Fruit fly (Drosophila melanogaster): ENCODE data around the gene Gk1.

Gene Gk1

DNA sequence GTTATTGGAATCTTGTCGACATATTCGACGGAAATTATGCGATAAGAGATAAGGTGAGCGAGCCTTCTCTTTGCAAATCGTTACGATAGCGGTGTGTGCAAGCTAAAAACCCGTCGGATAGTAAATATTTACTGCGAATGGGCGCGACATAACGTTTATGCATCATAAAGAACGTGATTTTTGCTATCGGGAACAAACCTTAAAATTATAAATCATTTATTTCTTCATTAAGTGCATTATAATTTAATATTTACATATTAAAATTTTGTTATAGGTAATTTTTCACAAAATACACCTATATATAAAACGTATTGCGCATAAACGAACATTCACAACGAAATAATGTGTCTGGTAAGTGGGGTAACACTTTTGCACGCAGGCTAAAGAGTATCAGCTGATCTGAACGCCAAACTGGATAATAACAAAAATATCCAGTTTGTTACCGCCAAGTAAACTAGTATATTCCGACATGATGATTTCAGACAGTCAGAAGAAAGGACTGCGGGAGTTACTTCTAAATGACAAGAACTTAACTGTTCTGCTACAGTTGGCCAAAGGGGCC lies at the start of gene Gk1, which contains the start of gene CG13876:
TSS of gene Gk1 (minus strand) at position 122 of the 562 bp plus-strand sequence.
TSS of gene CG13876 (plus strand) at position 412 of the 562 bp plus-strand sequence.
- no peak for TF ChIP-seq tai (GFP tag; optimal IDR thresholded peaks at IDR 0.05)
- TF ChIP-seq CG32264 (GFP tag; optimal IDR thresholded peaks at IDR 0.05), result peak; percentile 52
- peak; percentile 94 for TF ChIP-seq h (GFP tag; optimal IDR thresholded peaks at IDR 0.05)
- TF ChIP-seq ey (GFP tag; optimal IDR thresholded peaks at IDR 0.05), result peak; percentile 84
- no peak for TF ChIP-seq Vsx2 (GFP tag; optimal IDR thresholded peaks at IDR 0.05; ENCODE audit: partially characterized antibody)
- no peak for TF ChIP-seq Abd-B (GFP tag; optimal IDR thresholded peaks at IDR 0.05)
- no peak for TF ChIP-seq usp (GFP tag; optimal IDR thresholded peaks at IDR 0.05)
- no peak for TF ChIP-seq jim (GFP tag; optimal IDR thresholded peaks at IDR 0.05)
- TF ChIP-seq Sp1 (GFP tag; optimal IDR thresholded peaks at IDR 0.05), result peak; percentile 98
- TF ChIP-seq Hr78 (GFP tag; optimal IDR thresholded peaks at IDR 0.05), result no peak
- peak; percentile 95 for TF ChIP-seq fru (GFP tag; optimal IDR thresholded peaks at IDR 0.05)
- no peak for TF ChIP-seq woc (GFP tag; optimal IDR thresholded peaks at IDR 0.05)
- TF ChIP-seq Myc (optimal IDR thresholded peaks at IDR 0.05), result peak; percentile 6
- TF ChIP-seq sage (GFP tag; optimal IDR thresholded peaks at IDR 0.05), result no peak
- TF ChIP-seq pan (optimal IDR thresholded peaks at IDR 0.05), result no peak
- peak in 1 of 2 experiments; percentile 97 for TF ChIP-seq foxo (GFP tag; optimal IDR thresholded peaks at IDR 0.05)
- TF ChIP-seq Mio (GFP tag; optimal IDR thresholded peaks at IDR 0.05), result no peak
- TF ChIP-seq dl (GFP tag; optimal IDR thresholded peaks at IDR 0.05; ENCODE audit: insufficient read depth in 1 of 2, partially characterized antibody in 2 of 2), result no peak
- TF ChIP-seq CG9705 (GFP tag; optimal IDR thresholded peaks at IDR 0.05), result peak; percentile 94
- TF ChIP-seq Jra (GFP tag; optimal IDR thresholded peaks at IDR 0.05), result peak; percentile 77
- TF ChIP-seq HLH106 (tag; optimal IDR thresholded peaks at IDR 0.05), result peak; percentile 98
- TF ChIP-seq dmrt93B (GFP tag; optimal IDR thresholded peaks at IDR 0.05), result no peak
- peak; percentile 73 for TF ChIP-seq sv (GFP tag; optimal IDR thresholded peaks at IDR 0.05)
- TF ChIP-seq brk (GFP tag; optimal IDR thresholded peaks at IDR 0.05), result no peak
- peak; percentile 21 for TF ChIP-seq Hr83 (GFP tag; optimal IDR thresholded peaks at IDR 0.05; ENCODE audit: poor library complexity, severe bottlenecking)
- TF ChIP-seq Hnf4 (GFP tag; optimal IDR thresholded peaks at IDR 0.05), result peak; percentile 81
- TF ChIP-seq GATAd (GFP tag; optimal IDR thresholded peaks at IDR 0.05), result no peak
- TF ChIP-seq Rel (GFP tag; optimal IDR thresholded peaks at IDR 0.05), result peak; percentile 76
- TF ChIP-seq Rel (tag; optimal IDR thresholded peaks at IDR 0.05), result peak; percentile 90
- TF ChIP-seq lola (GFP tag; optimal IDR thresholded peaks at IDR 0.05), result no peak
- TF ChIP-seq rgr (GFP tag; optimal IDR thresholded peaks at IDR 0.05), result peak; percentile 97
- TF ChIP-seq OdsH (GFP tag; optimal IDR thresholded peaks at IDR 0.05), result peak; percentile 96
- TF ChIP-seq N (GFP tag; optimal IDR thresholded peaks at IDR 0.05), result no peak
- TF ChIP-seq dsf (GFP tag; optimal IDR thresholded peaks at IDR 0.05; ENCODE audit: borderline replicate concordance), result peak; percentile 51
- no peak for TF ChIP-seq CrebA (GFP tag; optimal IDR thresholded peaks at IDR 0.05; ENCODE audit: borderline replicate concordance)
- TF ChIP-seq Dif (GFP tag; optimal IDR thresholded peaks at IDR 0.05; ENCODE audit: partially characterized antibody), result no peak
- TF ChIP-seq psq (GFP tag; optimal IDR thresholded peaks at IDR 0.05), result peak; percentile 91
- TF ChIP-seq Dfd (GFP tag; optimal IDR thresholded peaks at IDR 0.05), result no peak
- no peak for TF ChIP-seq br (GFP tag; optimal IDR thresholded peaks at IDR 0.05)

DNA sequence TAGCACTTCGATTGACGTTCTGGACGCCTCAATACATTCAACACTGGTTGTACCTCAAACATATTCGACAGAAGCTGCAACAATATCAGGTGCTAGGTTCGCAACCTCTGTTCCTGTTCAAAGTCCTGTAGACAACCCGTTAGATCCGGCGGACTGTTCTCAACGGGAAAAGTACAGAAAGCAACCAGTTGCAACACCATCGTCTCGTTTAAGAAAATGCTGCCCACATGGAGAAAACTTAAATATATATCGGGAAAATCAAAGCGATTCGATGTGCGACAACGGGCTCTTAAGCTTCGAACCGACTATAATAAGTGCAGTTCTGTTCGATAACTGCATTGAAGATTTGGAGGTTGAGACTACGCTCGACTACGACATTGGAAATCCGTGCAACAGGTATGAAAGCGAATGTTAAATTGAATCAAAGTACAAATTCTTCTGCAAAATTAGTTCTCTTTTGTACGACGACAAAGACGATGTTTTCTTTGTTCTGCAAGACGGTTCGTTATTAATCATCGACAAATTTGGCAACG lies 42.6 kb upstream of the Gk1 start:
- TF ChIP-seq HLH106 (tag; optimal IDR thresholded peaks at IDR 0.05) (no peak), Hr83 (GFP tag; optimal IDR thresholded peaks at IDR 0.05; ENCODE audit: poor library complexity, severe bottlenecking) (no peak), Hr78 (GFP tag; optimal IDR thresholded peaks at IDR 0.05) (no peak), Hnf4 (GFP tag; optimal IDR thresholded peaks at IDR 0.05) (no peak), pan (optimal IDR thresholded peaks at IDR 0.05) (no peak), GATAd (GFP tag; optimal IDR thresholded peaks at IDR 0.05) (no peak), lola (GFP tag; optimal IDR thresholded peaks at IDR 0.05) (no peak), br (GFP tag; optimal IDR thresholded peaks at IDR 0.05) (no peak), brk (GFP tag; optimal IDR thresholded peaks at IDR 0.05) (no peak), jim (GFP tag; optimal IDR thresholded peaks at IDR 0.05) (no peak), Myc (optimal IDR thresholded peaks at IDR 0.05) (no peak)

Data from whole organism, wandering third instar larva.